Fruit fly (Drosophila melanogaster) Kc167 (cell line): ENCODE measurements around the gene CG8010.

Source experiments
- h ChIP-seq: fragments of >200 bp; optimal IDR thresholded peaks from 3 replicates; lab custom pipeline; 2018; ENCODE audit warnings: missing external identifiers
- psq ChIP-seq: fragments of >200 bp; optimal IDR thresholded peaks from 2 replicates; lab custom pipeline; 2017; ENCODE audit warnings: missing external identifiers
- ttk ChIP-seq: sonication (Bioruptor generic); optimal IDR thresholded peaks from 2 replicates; lab custom pipeline; 2017; ENCODE audit warnings: missing external identifiers

DNA sequence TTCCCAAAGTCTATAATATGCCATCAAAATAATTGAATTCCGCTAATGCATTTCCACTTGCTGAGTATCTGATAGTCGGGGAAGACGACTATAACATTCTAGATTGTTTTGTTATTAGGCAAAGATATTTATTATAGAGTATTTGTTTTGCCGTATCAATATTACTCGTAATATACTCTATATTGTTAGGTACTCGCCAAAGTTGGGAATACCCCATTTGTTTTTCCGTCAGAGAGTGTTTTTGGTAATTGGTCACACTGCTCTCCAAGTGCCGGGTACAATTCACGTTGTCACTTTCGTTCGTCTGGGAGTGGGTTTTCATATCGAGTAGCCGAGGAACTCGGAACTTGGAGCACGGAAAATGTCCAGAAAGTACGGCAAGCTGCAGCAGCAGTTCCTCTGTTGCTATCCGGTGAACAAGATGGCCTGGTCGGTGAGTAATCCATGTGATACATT is 25.3 kb downstream of the CG8010 start, which contains the start of gene CG7889:
- no peak for TF ChIP-seq psq (lab: Kevin White, UChicago)
- no peak for TF ChIP-seq h (lab: Kevin White, UChicago)
- no peak for TF ChIP-seq ttk
